Worm (Caenorhabditis elegans): Measurements from ENCODE around the gene F41B5.1.

- TF ChIP-seq lin-38 (GFP tag; IDR thresholded peaks at IDR 0.05) (no peak), nhr-10 (tag; optimal IDR thresholded peaks at IDR 0.05) (no peak)
Observed at ce11 chrV:2242630-2243029, 12.7 kb upstream of the F41B5.1 start, which contains the start of gene cyp-33C3.

Measured in whole organism, L4 larva.